Fruit fly (Drosophila melanogaster): ENCODE data around the gene CG45079.

- TF ChIP-seq Sox102F (GFP tag; optimal IDR thresholded peaks at IDR 0.05), result no peak
- no peak for TF ChIP-seq fd85E (GFP tag; optimal IDR thresholded peaks at IDR 0.05)
- no peak for TF ChIP-seq OdsH (GFP tag; optimal IDR thresholded peaks at IDR 0.05)
- no peak for TF ChIP-seq Smox (GFP tag; optimal IDR thresholded peaks at IDR 0.05)
These were observed 15.4 kb upstream of the CG45079 start for dm6 chr3R:17108881-17109280.
